Worm (Caenorhabditis elegans): ENCODE measurements around the gene F28F5.4.

Gene F28F5.4

ce11 chrIII:6816930-6817329, at the start of gene F28F5.4:
Gene F28F5.4, minus strand, starts transcription at chrIII:6817033.
- no peak for TF ChIP-seq him-1 (tag; optimal IDR thresholded peaks at IDR 0.05)
- no peak for TF ChIP-seq dao-5 (tag; optimal IDR thresholded peaks at IDR 0.05)
- TF ChIP-seq W03F9.2 (tag; optimal IDR thresholded peaks at IDR 0.05): no peak

- TF ChIP-seq W03F9.2 (tag; optimal IDR thresholded peaks at IDR 0.05) (no peak), him-1 (tag; optimal IDR thresholded peaks at IDR 0.05) (no peak), dao-5 (tag; optimal IDR thresholded peaks at IDR 0.05) (no peak)
These were observed 47.1 kb upstream of the F28F5.4 start, which contains the start of gene sma-3 for ce11 chrIII:6863901-6864300. Gene sma-3, minus strand, starts transcription at chrIII:6863968.

DNA sequence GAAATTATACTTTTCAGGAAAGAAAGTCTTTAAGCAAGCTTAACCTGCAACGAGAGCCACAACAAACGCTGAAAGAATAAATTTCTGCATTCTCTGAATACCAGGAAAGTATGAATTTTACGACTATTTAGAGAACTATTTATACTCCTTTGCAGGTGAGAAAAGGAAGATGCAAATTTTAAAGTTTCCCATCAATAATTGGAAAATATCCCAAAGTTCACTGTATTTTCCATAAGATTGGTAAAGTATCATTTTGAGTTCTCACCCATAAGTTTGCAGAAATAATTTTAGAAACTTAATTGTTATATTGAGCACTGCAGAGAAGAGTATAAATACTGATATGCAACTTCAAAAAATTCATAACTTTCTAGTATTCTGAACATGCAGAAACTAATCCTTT, 42.6 kb upstream of the F28F5.4 start, which contains the start of gene clec-158:
Gene clec-158 (minus strand): TSS at position 101 of the 400 bp plus-strand sequence.
- TF ChIP-seq W03F9.2 (tag; optimal IDR thresholded peaks at IDR 0.05) (no peak), dao-5 (tag; optimal IDR thresholded peaks at IDR 0.05) (no peak), him-1 (tag; optimal IDR thresholded peaks at IDR 0.05) (no peak)

ce11 chrIII:6857390-6857848, 40.6 kb upstream of the F28F5.4 start:
- TF ChIP-seq dao-5 (tag; optimal IDR thresholded peaks at IDR 0.05) (no peak), W03F9.2 (tag; optimal IDR thresholded peaks at IDR 0.05) (no peak), him-1 (tag; optimal IDR thresholded peaks at IDR 0.05) (no peak)

DNA sequence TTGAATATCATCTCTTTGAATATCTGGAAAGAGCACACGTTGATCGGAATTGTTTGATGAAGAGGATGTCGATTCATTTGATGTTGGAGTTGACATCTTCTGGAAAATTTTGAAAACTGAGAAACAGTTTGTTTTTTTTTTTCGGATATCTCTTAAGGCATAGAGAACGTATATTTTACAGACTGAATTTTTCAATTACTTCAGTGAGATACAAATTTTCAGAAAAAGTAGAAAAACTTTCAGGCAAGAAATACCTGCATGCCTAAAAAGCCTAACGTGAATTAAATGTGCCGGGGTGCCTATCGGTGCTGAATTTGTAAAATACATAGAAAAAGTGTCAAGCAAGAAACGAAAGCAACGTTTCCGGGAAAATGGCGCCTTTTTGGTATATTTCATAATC, 39.9 kb upstream of the F28F5.4 start, which contains the start of gene zak-1:
Gene zak-1 (minus strand): TSS at position 101 of the 400 bp plus-strand sequence.
- no peak for TF ChIP-seq him-1 (tag; optimal IDR thresholded peaks at IDR 0.05)
- no peak for TF ChIP-seq dao-5 (tag; optimal IDR thresholded peaks at IDR 0.05)
- TF ChIP-seq W03F9.2 (tag; optimal IDR thresholded peaks at IDR 0.05): no peak

DNA sequence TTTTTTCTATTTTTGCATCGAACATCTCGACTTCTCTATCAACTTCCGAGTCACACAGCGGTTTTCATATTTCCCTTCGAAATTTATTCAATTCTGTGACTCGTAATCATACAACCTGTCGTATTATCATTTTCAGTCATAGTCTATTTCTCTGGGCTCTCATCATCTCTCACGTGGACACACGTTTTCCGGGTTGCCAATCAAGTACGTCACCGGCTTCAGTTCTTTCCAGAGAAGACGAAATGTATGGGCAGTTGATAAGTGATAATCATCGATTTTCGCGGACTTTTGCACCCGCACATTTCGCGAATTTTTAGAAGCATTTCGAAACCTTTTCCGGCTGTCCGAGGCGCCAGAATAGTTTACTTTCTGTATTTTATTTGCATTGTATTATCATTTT, 33.4 kb upstream of the F28F5.4 start, which contains the start of gene srv-1:
Gene srv-1 (plus strand): TSS at position 131 of the 400 bp plus-strand sequence.
- TF ChIP-seq W03F9.2 (tag; optimal IDR thresholded peaks at IDR 0.05) (no peak), him-1 (tag; optimal IDR thresholded peaks at IDR 0.05) (no peak), dao-5 (tag; optimal IDR thresholded peaks at IDR 0.05) (no peak)

ce11 chrIII:6848654-6849204, 31.9 kb upstream of the F28F5.4 start, which contains the start of gene dhhc-5:
Gene dhhc-5, minus strand, starts transcription at chrIII:6849059.
- no peak for TF ChIP-seq him-1 (tag; optimal IDR thresholded peaks at IDR 0.05)
- no peak for TF ChIP-seq W03F9.2 (tag; optimal IDR thresholded peaks at IDR 0.05)
- no peak for TF ChIP-seq dao-5 (tag; optimal IDR thresholded peaks at IDR 0.05)

DNA sequence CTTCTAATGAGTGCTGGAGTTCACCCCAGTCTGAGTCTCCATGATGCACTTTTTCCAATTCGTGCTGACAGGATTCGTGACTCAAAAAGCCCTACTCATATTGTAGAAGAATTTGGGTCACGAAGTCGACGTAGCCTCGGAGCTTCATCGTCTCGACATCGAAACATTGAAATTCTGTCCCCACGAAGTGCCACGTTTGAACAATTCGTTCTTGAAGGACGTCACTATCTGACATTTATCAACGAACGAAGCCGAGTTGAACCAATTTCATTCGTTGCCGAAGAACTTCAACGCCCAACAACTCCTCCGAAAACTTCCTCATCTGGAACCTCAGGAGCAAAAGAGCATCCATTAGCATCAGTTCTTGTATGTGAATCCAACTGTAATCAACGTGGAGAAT, 22.3 kb upstream of the F28F5.4 start:
- TF ChIP-seq dao-5 (tag; optimal IDR thresholded peaks at IDR 0.05) (no peak), W03F9.2 (tag; optimal IDR thresholded peaks at IDR 0.05) (no peak), him-1 (tag; optimal IDR thresholded peaks at IDR 0.05) (no peak)

ce11 chrIII:6837320-6837719, 20.5 kb upstream of the F28F5.4 start:
- no peak for TF ChIP-seq him-1 (tag; optimal IDR thresholded peaks at IDR 0.05)
- TF ChIP-seq W03F9.2 (tag; optimal IDR thresholded peaks at IDR 0.05): no peak
- TF ChIP-seq dao-5 (tag; optimal IDR thresholded peaks at IDR 0.05): no peak

DNA sequence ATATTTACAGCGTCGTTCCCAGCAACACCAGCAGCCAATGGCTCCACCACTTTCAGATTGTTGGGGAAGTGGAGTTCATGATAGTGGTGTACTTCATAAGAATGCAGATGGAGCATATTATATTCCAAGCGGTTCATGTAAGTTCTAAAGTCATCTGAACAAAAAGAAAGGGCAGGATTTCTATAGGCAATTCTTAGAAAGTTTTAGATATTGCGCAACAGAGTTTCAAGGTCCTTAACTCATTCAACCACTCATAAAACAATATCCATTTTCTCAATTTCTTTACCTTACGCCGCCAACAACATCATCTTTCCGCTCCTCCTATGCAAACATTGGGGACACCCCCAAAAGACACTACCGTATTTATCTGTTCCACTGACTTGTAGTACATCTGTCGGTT, 14.5 kb upstream of the F28F5.4 start:
- TF ChIP-seq dao-5 (tag; optimal IDR thresholded peaks at IDR 0.05) (no peak), W03F9.2 (tag; optimal IDR thresholded peaks at IDR 0.05) (no peak), him-1 (tag; optimal IDR thresholded peaks at IDR 0.05) (no peak)

DNA sequence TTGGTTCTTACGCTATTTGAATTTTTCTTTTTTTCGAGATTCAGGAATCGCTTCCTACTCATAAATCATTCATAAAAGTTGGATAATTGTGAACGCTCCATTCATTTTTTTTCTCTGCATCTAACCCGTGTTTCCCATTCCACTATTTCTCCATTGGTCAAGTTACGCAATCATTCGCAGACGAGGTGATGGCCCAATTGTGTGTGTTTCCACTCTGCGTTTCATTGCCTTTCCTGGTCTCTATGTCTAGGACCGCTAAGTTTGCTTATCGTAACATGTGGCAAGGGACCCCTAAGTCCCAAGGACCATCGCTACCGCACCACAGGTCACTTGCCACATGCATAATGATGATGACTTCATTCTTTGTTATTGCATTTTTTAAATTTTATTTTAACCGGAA, 9.3 kb upstream of the F28F5.4 start:
- TF ChIP-seq dao-5 (tag; optimal IDR thresholded peaks at IDR 0.05): no peak
- no peak for TF ChIP-seq W03F9.2 (tag; optimal IDR thresholded peaks at IDR 0.05)
- no peak for TF ChIP-seq him-1 (tag; optimal IDR thresholded peaks at IDR 0.05)

ce11 chrIII:6822790-6823189, 6.0 kb upstream of the F28F5.4 start:
- TF ChIP-seq dao-5 (tag; optimal IDR thresholded peaks at IDR 0.05) (no peak), W03F9.2 (tag; optimal IDR thresholded peaks at IDR 0.05) (no peak), him-1 (tag; optimal IDR thresholded peaks at IDR 0.05) (no peak)

DNA sequence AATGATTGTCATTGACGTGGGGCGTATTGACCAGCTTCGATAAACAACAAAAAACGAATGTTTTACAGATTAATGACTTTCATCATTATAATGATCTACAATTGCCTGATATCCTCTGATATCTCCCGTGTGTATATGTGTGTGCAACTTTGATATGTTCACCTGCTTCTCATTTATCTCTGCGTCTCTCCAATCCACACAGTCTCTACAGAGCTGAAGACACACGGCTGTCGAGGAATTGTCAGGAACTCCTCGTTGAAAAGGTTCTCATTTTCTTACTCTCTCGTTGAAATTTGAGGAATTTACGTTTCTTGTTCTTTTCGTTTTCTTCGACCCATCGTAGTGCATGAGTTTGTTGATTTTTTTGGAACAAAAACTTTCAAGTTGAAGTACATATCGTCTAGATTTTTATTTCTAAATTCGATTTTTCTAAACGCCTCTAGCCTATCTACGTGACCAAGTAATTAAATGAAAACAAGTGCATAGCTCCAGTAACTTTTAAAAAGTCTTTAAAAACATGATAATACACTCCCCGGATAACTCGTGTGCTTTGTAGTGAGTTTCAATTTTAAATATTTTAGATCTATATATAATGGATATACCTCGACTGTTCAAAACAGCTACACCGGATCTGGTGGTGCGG, 3.6 kb upstream of the F28F5.4 start, which contains the start of gene ten-1:
Gene ten-1 (plus strand): TSS at position 593 of the 643 bp plus-strand sequence.
- TF ChIP-seq him-1 (tag; optimal IDR thresholded peaks at IDR 0.05) (no peak), dao-5 (tag; optimal IDR thresholded peaks at IDR 0.05) (no peak), W03F9.2 (tag; optimal IDR thresholded peaks at IDR 0.05) (no peak)

ce11 chrIII:6819322-6819901, 2.6 kb upstream of the F28F5.4 start, which contains the start of gene F28F5.6:
Gene F28F5.6, minus strand, starts transcription at chrIII:6819372.
- TF ChIP-seq W03F9.2 (tag; optimal IDR thresholded peaks at IDR 0.05) (no peak), him-1 (tag; optimal IDR thresholded peaks at IDR 0.05) (no peak), dao-5 (tag; optimal IDR thresholded peaks at IDR 0.05) (no peak)

All from whole organism, L4/young adult.